Worm (Caenorhabditis elegans): ENCODE data around the gene T04A11.1.

T04A11.1 gene

ce11 chrIV:12428467-12428866 is 48.4 kb downstream of the T04A11.1 start, which contains the start of gene col-130:
Gene col-130, minus strand, starts transcription at chrIV:12428516.
- TF ChIP-seq F13H6.1 (tag; optimal IDR thresholded peaks at IDR 0.05) = no peak
- TF ChIP-seq gmeb-2 (tag; optimal IDR thresholded peaks at IDR 0.05) = no peak
- no peak for TF ChIP-seq ets-4 (tag; optimal IDR thresholded peaks at IDR 0.05)
- TF ChIP-seq pros-1 (tag; optimal IDR thresholded peaks at IDR 0.05) = no peak
- no peak for TF ChIP-seq K09A11.1 (tag; optimal IDR thresholded peaks at IDR 0.05; ENCODE audit: insufficient read depth)
- TF ChIP-seq ceh-24 (tag; optimal IDR thresholded peaks at IDR 0.05) = no peak

ce11 chrIV:12427687-12428284 is 49.1 kb downstream of the T04A11.1 start:
- TF ChIP-seq ceh-31 (tag; optimal IDR thresholded peaks at IDR 0.05) (no peak), ets-4 (tag; optimal IDR thresholded peaks at IDR 0.05) (no peak), syd-9 (tag; optimal IDR thresholded peaks at IDR 0.05) (no peak), Y22D7AL.16 (tag; optimal IDR thresholded peaks at IDR 0.05) (no peak), hlh-6 (tag; optimal IDR thresholded peaks at IDR 0.05) (no peak), ceh-18 (tag; optimal IDR thresholded peaks at IDR 0.05) (peak; percentile 30), hlh-8 (tag; optimal IDR thresholded peaks at IDR 0.05) (no peak), pqm-1 (tag; optimal IDR thresholded peaks at IDR 0.05) (no peak), hlh-30 (tag; optimal IDR thresholded peaks at IDR 0.05; ENCODE audit: insufficient read depth) (no peak), lim-6 (tag; optimal IDR thresholded peaks at IDR 0.05) (no peak), sox-2 (GFP tag; IDR thresholded peaks at IDR 0.05) (no peak), elt-4 (tag; optimal IDR thresholded peaks at IDR 0.05) (no peak), fkh-6 (tag; optimal IDR thresholded peaks at IDR 0.05) (no peak), K09A11.1 (tag; optimal IDR thresholded peaks at IDR 0.05; ENCODE audit: insufficient read depth) (no peak), dmd-4 (tag; optimal IDR thresholded peaks at IDR 0.05; ENCODE audit: borderline replicate concordance) (no peak), pros-1 (tag; optimal IDR thresholded peaks at IDR 0.05) (no peak), ceh-19 (GFP tag; optimal IDR thresholded peaks at IDR 0.05) (no peak), zip-5 (tag; optimal IDR thresholded peaks at IDR 0.05) (no peak), pha-4 (tag; optimal IDR thresholded peaks at IDR 0.05) (no peak), ceh-24 (tag; optimal IDR thresholded peaks at IDR 0.05) (no peak), ceh-2 (tag; optimal IDR thresholded peaks at IDR 0.05) (no peak), ztf-16 (tag; optimal IDR thresholded peaks at IDR 0.05) (peak; percentile 78), unc-42 (tag; optimal IDR thresholded peaks at IDR 0.05) (peak; percentile 0), F13H6.1 (tag; optimal IDR thresholded peaks at IDR 0.05) (peak; percentile 25), ama-1 (optimal IDR thresholded peaks at IDR 0.05) (no peak)

ce11 chrIV:12425595-12425994 is 51.2 kb downstream of the T04A11.1 start:
- TF ChIP-seq ceh-18 (tag; optimal IDR thresholded peaks at IDR 0.05) (no peak), unc-86 (tag; optimal IDR thresholded peaks at IDR 0.05) (no peak), sdc-2 (tag; optimal IDR thresholded peaks at IDR 0.05) (no peak), gmeb-2 (tag; optimal IDR thresholded peaks at IDR 0.05) (no peak), unc-3 (GFP tag; conservative IDR thresholded peaks at IDR 0.05) (no peak), unc-3 (tag; optimal IDR thresholded peaks at IDR 0.05) (no peak), pax-1 (tag; optimal IDR thresholded peaks at IDR 0.05) (no peak), eyg-1 (tag; optimal IDR thresholded peaks at IDR 0.05) (no peak), nhr-11 (tag; optimal IDR thresholded peaks at IDR 0.05) (no peak)
